Worm (Caenorhabditis elegans): ENCODE results near the gene C34F11.8.

ce11 chrII:5187469-5187868 is 23.3 kb downstream of the C34F11.8 start, which contains the start of gene crh-2:
- TF ChIP-seq lim-7 (GFP tag; IDR thresholded peaks at IDR 0.05) (no peak), T20F7.1 (GFP tag; optimal IDR thresholded peaks at IDR 0.05) (no peak), ztf-11 (tag; optimal IDR thresholded peaks at IDR 0.05) (no peak), nhr-42 (GFP tag; IDR thresholded peaks at IDR 0.05) (no peak), lin-1 (GFP tag; IDR thresholded peaks at IDR 0.05) (no peak), unc-39 (tag; optimal IDR thresholded peaks at IDR 0.05) (no peak), nhr-6 (tag; optimal IDR thresholded peaks at IDR 0.05) (no peak), zag-1 (tag; optimal IDR thresholded peaks at IDR 0.05) (no peak)
